Fruit fly (Drosophila melanogaster) whole organism, embryonic: Measurements from ENCODE around the gene CG34434.
A peak's percentile ranks its signal among the peaks of the same experiment; 100 is the strongest.

Source experiments
- Adf1 ChIP-seq: fragments of 200-800 bp; sonication (Bioruptor generic); IDR thresholded peaks from 2 replicates; pipeline ENCODE4 v1.3.6; 2022; ENCODE audit warnings: missing biosample characterization, missing genetic modification characterization
- Atf3 ChIP-seq: fragments of 200-800 bp; sonication (Bioruptor generic); optimal IDR thresholded peaks from 3 replicates; lab custom pipeline; 2016; ENCODE audit warnings: missing biosample characterization, missing genetic modification characterization
- Bgb ChIP-seq: fragments of 200-800 bp; sonication (Bioruptor generic); IDR thresholded peaks from 2 replicates; pipeline ENCODE4 v1.3.6; 2022; ENCODE audit warnings: missing biosample characterization, missing genetic modification characterization; ENCODE audit not compliant: partially characterized antibody
- C15 ChIP-seq: fragments of 200-800 bp; sonication (Bioruptor generic); IDR thresholded peaks from 3 replicates; pipeline ENCODE4 v1.3.6; 2022; ENCODE audit warnings: missing biosample characterization, missing genetic modification characterization
- CG12155 ChIP-seq: fragments of 200-800 bp; sonication (Bioruptor generic); optimal IDR thresholded peaks from 3 replicates; lab custom pipeline; 2016; ENCODE audit warnings: missing biosample characterization, missing genetic modification characterization
- CG12391 ChIP-seq: fragments of 200-800 bp; sonication (Bioruptor generic); optimal IDR thresholded peaks from 3 replicates; lab custom pipeline; 2018; ENCODE audit warnings: missing biosample characterization, mild to moderate bottlenecking, missing genetic modification characterization, moderate library complexity
- CG14710 ChIP-seq: fragments of 200-800 bp; sonication (Bioruptor generic); optimal IDR thresholded peaks from 3 replicates; lab custom pipeline; 2019; ENCODE audit warnings: missing biosample characterization, mild to moderate bottlenecking, missing genetic modification characterization, moderate library complexity
- CG15601 ChIP-seq: fragments of 200-800 bp; sonication (Bioruptor generic); optimal IDR thresholded peaks from 3 replicates; lab custom pipeline; 2019; ENCODE audit warnings: missing biosample characterization, mild to moderate bottlenecking, missing genetic modification characterization, moderate library complexity
- CG17802 ChIP-seq: fragments of 200-800 bp; sonication (Bioruptor generic); optimal IDR thresholded peaks from 2 replicates; lab custom pipeline; 2018; ENCODE audit warnings: missing biosample characterization, mild to moderate bottlenecking, missing genetic modification characterization, moderate library complexity
- CG17912 ChIP-seq: fragments of 200-800 bp; sonication (Bioruptor generic); optimal IDR thresholded peaks from 2 replicates; lab custom pipeline; 2018; ENCODE audit warnings: missing biosample characterization, mild to moderate bottlenecking, missing genetic modification characterization
- CG18599 ChIP-seq: fragments of 200-800 bp; sonication (Bioruptor generic); optimal IDR thresholded peaks from 3 replicates; lab custom pipeline; 2017; ENCODE audit warnings: missing biosample characterization, missing genetic modification characterization, mild to moderate bottlenecking, moderate library complexity, missing genetic modification reagents
- CG18764 ChIP-seq: fragments of 200-800 bp; sonication (Bioruptor generic); optimal IDR thresholded peaks from 3 replicates; lab custom pipeline; 2016; ENCODE audit warnings: missing biosample characterization, missing genetic modification characterization
- CG32772 ChIP-seq: fragments of 200-800 bp; sonication (Bioruptor generic); IDR thresholded peaks from 2 replicates; pipeline ENCODE4 v1.3.6; 2022; ENCODE audit warnings: missing biosample characterization, missing genetic modification characterization
- CG3281 ChIP-seq: fragments of 200-800 bp; sonication (Bioruptor generic); optimal IDR thresholded peaks from 3 replicates; lab custom pipeline; 2017; ENCODE audit warnings: missing biosample characterization, mild to moderate bottlenecking, missing genetic modification characterization
- CG34422 ChIP-seq: fragments of 200-800 bp; sonication (Bioruptor generic); IDR thresholded peaks from 3 replicates; pipeline ENCODE4 v1.3.6; 2022; ENCODE audit warnings: missing biosample characterization, missing genetic modification characterization
- CG43689 ChIP-seq: fragments of 200-800 bp; sonication (Bioruptor generic); IDR thresholded peaks from 2 replicates; pipeline ENCODE4 v1.3.6; 2022; ENCODE audit warnings: missing biosample characterization, missing genetic modification characterization
- CG6175 ChIP-seq: fragments of 200-800 bp; sonication (Bioruptor generic); IDR thresholded peaks from 3 replicates; pipeline ENCODE4 v1.3.6; 2022; ENCODE audit warnings: missing biosample characterization, missing genetic modification characterization
- CG6765 ChIP-seq: fragments of 200-800 bp; sonication (Bioruptor generic); optimal IDR thresholded peaks from 3 replicates; lab custom pipeline; 2017; ENCODE audit warnings: missing biosample characterization, mild to moderate bottlenecking, missing genetic modification characterization
- CG7745 ChIP-seq: fragments of 200-800 bp; sonication (Bioruptor generic); optimal IDR thresholded peaks from 2 replicates; lab custom pipeline; 2018; ENCODE audit warnings: missing biosample characterization, mild to moderate bottlenecking, missing genetic modification characterization, moderate library complexity
- CG7839 ChIP-seq: fragments of 200-800 bp; sonication (Bioruptor generic); optimal IDR thresholded peaks from 3 replicates; lab custom pipeline; 2018; ENCODE audit warnings: missing biosample characterization, mild to moderate bottlenecking, missing genetic modification characterization, moderate library complexity
- CG8924 ChIP-seq: fragments of 200-800 bp; optimal IDR thresholded peaks from 3 replicates; lab custom pipeline; 2019; ENCODE audit warnings: missing biosample characterization, mild to moderate bottlenecking, missing genetic modification characterization, moderate library complexity
- CG8944 ChIP-seq: fragments of 200-800 bp; sonication (Bioruptor generic); optimal IDR thresholded peaks from 3 replicates; lab custom pipeline; 2016; ENCODE audit warnings: missing biosample characterization, missing genetic modification characterization
- CG9817 ChIP-seq: fragments of 200-800 bp; sonication (Bioruptor generic); optimal IDR thresholded peaks from 2 replicates; lab custom pipeline; 2018; ENCODE audit warnings: missing biosample characterization, mild to moderate bottlenecking, missing genetic modification characterization, moderate library complexity
- Chrac-16 ChIP-seq: fragments of 200-800 bp; sonication (Bioruptor generic); optimal IDR thresholded peaks from 3 replicates; lab custom pipeline; 2016; ENCODE audit warnings: missing biosample characterization, missing genetic modification characterization
- Deaf1 ChIP-seq: fragments of 200-800 bp; optimal IDR thresholded peaks from 3 replicates; lab custom pipeline; 2019; ENCODE audit warnings: missing biosample characterization, mild to moderate bottlenecking, missing genetic modification characterization, moderate library complexity
- NK7.1 ChIP-seq: fragments of 200-800 bp; sonication (Bioruptor generic); optimal IDR thresholded peaks from 3 replicates; lab custom pipeline; 2016; ENCODE audit warnings: missing biosample characterization, missing genetic modification characterization
- PHDP ChIP-seq: fragments of 200-800 bp; sonication (Bioruptor generic); optimal IDR thresholded peaks from 3 replicates; lab custom pipeline; 2018; ENCODE audit warnings: missing biosample characterization, mild to moderate bottlenecking, missing genetic modification characterization, moderate library complexity
- Tbp ChIP-seq: fragments of >200 bp; optimal IDR thresholded peaks from 2 replicates; lab custom pipeline; 2018; ENCODE audit warnings: missing biosample characterization, missing genetic modification characterization
- cad ChIP-seq: fragments of >200 bp; optimal IDR thresholded peaks from 2 replicates; lab custom pipeline; 2017; ENCODE audit warnings: missing biosample characterization, missing genetic modification characterization
- chif ChIP-seq, 2 experiments: fragments of 200-800 bp; sonication (Bioruptor generic); optimal IDR thresholded peaks; 3 replicates each; lab custom pipeline; 2016; ENCODE audit warnings: missing biosample characterization in 2 of 2, missing genetic modification characterization in 2 of 2
- crc ChIP-seq: fragments of 200-800 bp; sonication (Bioruptor generic); optimal IDR thresholded peaks from 2 replicates; lab custom pipeline; 2016; ENCODE audit warnings: missing biosample characterization, missing genetic modification characterization
- crp ChIP-seq, 2 experiments: fragments of 200-800 bp; sonication (Bioruptor generic); optimal IDR thresholded peaks; 2 replicates in 1 of 2; 3 replicates in 1 of 2; lab custom pipeline; 2017; ENCODE audit warnings: missing biosample characterization in 2 of 2, missing genetic modification characterization in 2 of 2, mild to moderate bottlenecking in 1 of 2, moderate library complexity in 1 of 2
- emc ChIP-seq: fragments of 200-800 bp; sonication (Bioruptor generic); optimal IDR thresholded peaks from 2 replicates; lab custom pipeline; 2016; ENCODE audit warnings: missing biosample characterization, missing genetic modification characterization
- eve ChIP-seq, 2 experiments: fragments of >200 bp; optimal IDR thresholded peaks; 2 replicates each; lab custom pipeline; 2017; ENCODE audit warnings: missing biosample characterization in 2 of 2, missing genetic modification characterization in 2 of 2
- fd96Cb ChIP-seq: fragments of 200-800 bp; sonication (Bioruptor generic); optimal IDR thresholded peaks from 2 replicates; lab custom pipeline; 2018; ENCODE audit warnings: missing biosample characterization, mild to moderate bottlenecking, missing genetic modification characterization, moderate library complexity
- h ChIP-seq: fragments of >200 bp; optimal IDR thresholded peaks from 2 replicates; lab custom pipeline; 2017
- hb ChIP-seq: fragments of 200-800 bp; sonication (Bioruptor generic); IDR thresholded peaks from 3 replicates; pipeline ENCODE4 v1.3.6; 2022; ENCODE audit warnings: missing biosample characterization, missing genetic modification characterization; ENCODE audit not compliant: partially characterized antibody
- jumu ChIP-seq: fragments of 200-800 bp; sonication (Bioruptor generic); optimal IDR thresholded peaks from 3 replicates; lab custom pipeline; 2016; ENCODE audit warnings: missing biosample characterization, missing genetic modification characterization
- nau ChIP-seq: fragments of 200-800 bp; sonication (Bioruptor generic); optimal IDR thresholded peaks from 3 replicates; lab custom pipeline; 2017; ENCODE audit warnings: missing biosample characterization, mild to moderate bottlenecking, missing genetic modification characterization, missing genetic modification reagents
- nerfin-1 ChIP-seq: fragments of 200-800 bp; sonication (Bioruptor generic); optimal IDR thresholded peaks from 3 replicates; lab custom pipeline; 2019; ENCODE audit warnings: missing biosample characterization, mild to moderate bottlenecking, missing genetic modification characterization, moderate library complexity
- oc ChIP-seq: fragments of 200-800 bp; sonication (Bioruptor generic); optimal IDR thresholded peaks from 2 replicates; lab custom pipeline; 2018; ENCODE audit warnings: missing biosample characterization, mild to moderate bottlenecking, missing genetic modification characterization, moderate library complexity
- onecut ChIP-seq: fragments of 200-800 bp; sonication (Bioruptor generic); IDR thresholded peaks from 2 replicates; pipeline ENCODE4 v1.3.6; 2022; ENCODE audit warnings: missing biosample characterization, missing genetic modification characterization
- otp ChIP-seq: fragments of 200-800 bp; sonication (Bioruptor generic); IDR thresholded peaks from 3 replicates; pipeline ENCODE4, ENCODE4 v1.3.6; 2022; ENCODE audit warnings: missing biosample characterization, missing genetic modification characterization
- prd ChIP-seq, 3 experiments: fragments of >200 bp in 2 of 3; fragments of 200-800 bp in 1 of 3; sonication (Bioruptor generic) in 1 of 3; optimal IDR thresholded peaks in 2 of 3; IDR thresholded peaks in 1 of 3; 2 replicates in 2 of 3; 3 replicates in 1 of 3; pipeline versions ENCODE4 v1.3.6 to Lab custom; 2017 to 2022; ENCODE audit warnings: missing biosample characterization in 1 of 3, missing genetic modification characterization in 1 of 3
- pros ChIP-seq: fragments of 200-800 bp; sonication (Bioruptor generic); optimal IDR thresholded peaks from 3 replicates; lab custom pipeline; 2019; ENCODE audit warnings: missing biosample characterization, mild to moderate bottlenecking, missing genetic modification characterization, moderate library complexity
- sna ChIP-seq: fragments of 200-800 bp; sonication (Bioruptor generic); IDR thresholded peaks from 2 replicates; pipeline ENCODE4 v1.3.6; 2022; ENCODE audit warnings: missing biosample characterization, missing genetic modification characterization; ENCODE audit not compliant: partially characterized antibody
- sob ChIP-seq: fragments of 200-800 bp; sonication (Bioruptor generic); IDR thresholded peaks from 2 replicates; pipeline ENCODE4 v1.3.6; 2022; ENCODE audit warnings: missing biosample characterization, missing genetic modification characterization
- tin ChIP-seq: fragments of 200-800 bp; sonication (Bioruptor generic); optimal IDR thresholded peaks from 3 replicates; lab custom pipeline; 2016; ENCODE audit warnings: missing biosample characterization, missing genetic modification characterization
- trem ChIP-seq: fragments of 200-800 bp; optimal IDR thresholded peaks from 3 replicates; lab custom pipeline; 2019; ENCODE audit warnings: missing biosample characterization, mild to moderate bottlenecking, missing genetic modification characterization, moderate library complexity
- zen ChIP-seq: fragments of 200-800 bp; sonication (Bioruptor generic); optimal IDR thresholded peaks from 3 replicates; lab custom pipeline; 2018; ENCODE audit warnings: missing biosample characterization, mild to moderate bottlenecking, missing genetic modification characterization, moderate library complexity
- zf30C ChIP-seq: fragments of 200-800 bp; sonication (Bioruptor generic); optimal IDR thresholded peaks from 3 replicates; lab custom pipeline; 2018; ENCODE audit warnings: missing biosample characterization, mild to moderate bottlenecking, missing genetic modification characterization

Gene CG34434

DNA sequence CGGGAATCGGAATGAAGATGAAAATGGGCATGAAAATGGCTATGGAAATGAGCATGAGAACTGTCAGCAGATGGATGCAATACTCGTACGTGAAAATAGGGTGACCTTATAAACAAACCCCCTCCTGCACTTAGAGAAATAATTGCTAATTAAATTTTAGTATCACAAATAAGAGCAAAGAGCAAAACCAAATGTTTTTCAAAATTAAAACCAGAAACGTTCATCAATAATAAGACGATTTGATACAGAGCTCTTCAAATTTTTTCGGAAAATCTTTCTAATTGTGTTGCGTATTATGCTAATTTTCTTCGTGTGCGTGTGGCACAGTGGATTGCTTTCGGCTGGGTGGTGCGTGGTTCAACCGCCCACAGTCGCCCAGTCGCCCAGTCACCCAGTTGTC is 30.1 kb upstream of the CG34434 start (continued):
- TF ChIP-seq cad (GFP tag; lab: Kevin White, UChicago): no peak
- TF ChIP-seq fd96Cb (tag; lab: Kevin White, UChicago): peak; percentile 32
- peak; percentile 30 for TF ChIP-seq nerfin-1 (tag; lab: Kevin White, UChicago)
- no peak for TF ChIP-seq CG34422
- no peak for TF ChIP-seq emc (GFP tag; lab: Kevin White, UChicago)
- no peak for TF ChIP-seq crp (GFP tag; optimal IDR thresholded peaks at IDR 0.05; lab: Kevin White, UChicago)
- TF ChIP-seq hb: no peak
- TF ChIP-seq zen (tag; lab: Kevin White, UChicago): no peak
- no peak for TF ChIP-seq Atf3 (GFP tag; lab: Kevin White, UChicago)
- peak; percentile 38 for TF ChIP-seq CG12391 (tag; lab: Kevin White, UChicago)
- TF ChIP-seq CG7839: no peak
- peak; percentile 16 for TF ChIP-seq PHDP (tag; lab: Kevin White, UChicago)
- TF ChIP-seq prd (optimal IDR thresholded peaks at IDR 0.05; lab: Kevin White, UChicago): no peak
- TF ChIP-seq prd (GFP tag; IDR thresholded peaks at IDR 0.05; lab: Robert Waterston, UW): peak; percentile 18; the same call in 1 of the 3 replicates
- no peak for TF ChIP-seq otp (GFP tag; lab: Robert Waterston, UW)
- no peak for TF ChIP-seq CG3281
- no peak for TF ChIP-seq trem
- TF ChIP-seq eve (GFP tag; optimal IDR thresholded peaks at IDR 0.05; lab: Kevin White, UChicago): peak in 1 of 2 experiments; percentile 18
- TF ChIP-seq chif (GFP tag; optimal IDR thresholded peaks at IDR 0.05; lab: Kevin White, UChicago): peak in 1 of 2 experiments; percentile 41
- TF ChIP-seq CG15601: peak; percentile 16
- TF ChIP-seq crc (GFP tag; lab: Kevin White, UChicago): no peak
- peak; percentile 24 for TF ChIP-seq CG14710
- TF ChIP-seq zf30C (GFP tag; lab: Kevin White, UChicago): peak; percentile 18
- peak; percentile 8 for TF ChIP-seq tin (GFP tag; lab: Kevin White, UChicago)
- no peak for TF ChIP-seq CG17912 (GFP tag; lab: Kevin White, UChicago)
- peak; percentile 13 for TF ChIP-seq jumu (GFP tag; lab: Kevin White, UChicago)
- TF ChIP-seq NK7.1 (GFP tag; lab: Kevin White, UChicago): no peak
- TF ChIP-seq CG18599 (GFP tag; lab: Kevin White, UChicago): peak; percentile 46
- TF ChIP-seq CG7745 (tag; lab: Kevin White, UChicago): no peak
- TF ChIP-seq sob (GFP tag; lab: Robert Waterston, UW): no peak
- TF ChIP-seq sna (GFP tag; lab: Robert Waterston, UW): no peak
- TF ChIP-seq CG12155 (GFP tag; lab: Kevin White, UChicago): no peak
- no peak for TF ChIP-seq Chrac-16 (GFP tag; lab: Kevin White, UChicago)
- TF ChIP-seq Tbp (GFP tag; lab: Kevin White, UChicago): no peak
- no peak for TF ChIP-seq nau (GFP tag; lab: Kevin White, UChicago)
- no peak for TF ChIP-seq CG6175 (GFP tag; lab: Robert Waterston, UW)
- TF ChIP-seq h (lab: Kevin White, UChicago): no peak
- TF ChIP-seq Deaf1 (tag; lab: Kevin White, UChicago): peak; percentile 7
- TF ChIP-seq CG8944 (GFP tag; lab: Kevin White, UChicago): no peak
- no peak for TF ChIP-seq C15 (GFP tag; lab: Robert Waterston, UW)
- TF ChIP-seq CG43689 (GFP tag; lab: Robert Waterston, UW): no peak
- TF ChIP-seq CG17802 (tag; lab: Kevin White, UChicago): no peak
- no peak for TF ChIP-seq pros (GFP tag; lab: Kevin White, UChicago)
- TF ChIP-seq CG6765 (GFP tag; lab: Kevin White, UChicago): no peak
- TF ChIP-seq onecut: no peak
- TF ChIP-seq CG32772 (GFP tag; lab: Robert Waterston, UW): no peak
- TF ChIP-seq oc (tag; lab: Kevin White, UChicago): peak; percentile 18
- TF ChIP-seq CG18764 (GFP tag; lab: Kevin White, UChicago): no peak
- no peak for TF ChIP-seq Bgb (GFP tag; lab: Robert Waterston, UW)
- no peak for TF ChIP-seq CG9817 (tag; lab: Kevin White, UChicago)
- no peak for TF ChIP-seq Adf1
- TF ChIP-seq CG8924: peak; percentile 8
